Worm (Caenorhabditis elegans): ENCODE results near the gene F46C8.1.

The F46C8.1 gene

DNA sequence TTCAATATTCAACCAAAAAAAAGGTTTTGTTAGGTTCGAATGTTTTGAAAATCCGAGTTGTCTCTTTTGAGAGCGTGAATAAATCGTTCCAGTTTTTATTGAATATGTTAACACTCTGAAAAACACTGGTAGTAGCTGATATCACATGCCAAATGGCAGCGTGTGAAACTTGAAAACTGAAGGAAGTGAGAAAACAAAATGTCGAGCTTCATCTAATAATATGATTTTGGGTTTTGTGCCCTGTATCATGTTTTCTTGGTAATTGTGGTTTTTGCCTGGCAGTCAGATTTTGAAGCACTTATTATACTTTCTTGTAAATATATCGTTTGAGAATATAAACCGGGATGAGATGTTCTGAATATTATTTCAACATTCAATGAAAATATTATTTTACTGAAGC is 45.5 kb upstream of the F46C8.1 start, which contains the start of gene F48E3.6:
TSS of gene F48E3.6 (minus strand) at position 101 of the 400 bp plus-strand sequence.
- TF ChIP-seq nhr-76 (tag; optimal IDR thresholded peaks at IDR 0.05) (no peak), nhr-11 (tag; optimal IDR thresholded peaks at IDR 0.05) (no peak), nhr-67 (tag; optimal IDR thresholded peaks at IDR 0.05) (no peak), jun-1 (tag; optimal IDR thresholded peaks at IDR 0.05) (no peak), nhr-12 (tag; optimal IDR thresholded peaks at IDR 0.05) (no peak), snpc-4 (tag; optimal IDR thresholded peaks at IDR 0.05) (no peak), nhr-43 (tag; optimal IDR thresholded peaks at IDR 0.05; ENCODE audit: poor library complexity, severe bottlenecking) (no peak), ceh-9 (tag; optimal IDR thresholded peaks at IDR 0.05) (no peak), nhr-77 (tag; optimal IDR thresholded peaks at IDR 0.05) (no peak), fos-1 (tag; optimal IDR thresholded peaks at IDR 0.05) (no peak), mml-1 (tag; optimal IDR thresholded peaks at IDR 0.05) (no peak), pqm-1 (tag; optimal IDR thresholded peaks at IDR 0.05) (no peak), nhr-237 (tag; optimal IDR thresholded peaks at IDR 0.05) (no peak)

DNA sequence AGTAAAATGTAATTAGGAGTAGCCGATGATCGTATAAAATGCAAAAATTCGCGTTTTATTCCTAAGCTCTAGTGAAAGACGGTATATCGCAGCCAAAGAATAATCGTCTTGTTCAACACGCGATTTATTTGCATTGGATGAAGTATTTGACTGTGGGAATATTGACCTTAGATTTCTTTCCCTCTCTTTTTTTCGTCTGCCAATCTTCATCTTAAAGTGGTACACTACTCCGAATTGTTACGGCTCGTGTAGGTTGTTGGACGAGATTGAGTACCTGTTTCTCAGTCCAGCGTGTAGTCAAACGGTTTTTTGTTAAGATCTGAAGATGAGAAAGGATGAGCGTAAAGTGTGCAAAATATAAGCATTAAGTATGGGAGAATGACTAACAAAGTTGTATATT is 41.7 kb upstream of the F46C8.1 start, which contains the start of gene lgc-11:
TSS of gene lgc-11 (minus strand) at position 101 of the 400 bp plus-strand sequence.
- TF ChIP-seq nhr-23 (tag; optimal IDR thresholded peaks at IDR 0.05) (no peak), nfya-1 (tag; optimal IDR thresholded peaks at IDR 0.05; ENCODE audit: insufficient read depth) (no peak), ztf-11 (tag; optimal IDR thresholded peaks at IDR 0.05) (no peak), ama-1 (optimal IDR thresholded peaks at IDR 0.05) (no peak), egl-5 (tag; optimal IDR thresholded peaks at IDR 0.05) (no peak), jun-1 (tag; optimal IDR thresholded peaks at IDR 0.05) (no peak), ceh-82 (tag; optimal IDR thresholded peaks at IDR 0.05) (no peak), elt-2 (tag; optimal IDR thresholded peaks at IDR 0.05) (no peak), lsy-12 (tag; optimal IDR thresholded peaks at IDR 0.05) (no peak), nhr-28 (tag; optimal IDR thresholded peaks at IDR 0.05) (no peak), nhr-43 (tag; optimal IDR thresholded peaks at IDR 0.05; ENCODE audit: poor library complexity, severe bottlenecking) (no peak), fkh-10 (GFP tag; optimal IDR thresholded peaks at IDR 0.05) (no peak), elt-1 (tag; optimal IDR thresholded peaks at IDR 0.05) (no peak), nhr-11 (tag; optimal IDR thresholded peaks at IDR 0.05) (no peak), eor-1 (tag; optimal IDR thresholded peaks at IDR 0.05) (no peak)

ce11 chrX:7507141-7507540 is 41.1 kb upstream of the F46C8.1 start:
- no peak for TF ChIP-seq ceh-28 (tag; optimal IDR thresholded peaks at IDR 0.05)

- TF ChIP-seq skn-1 (tag; optimal IDR thresholded peaks at IDR 0.05), result no peak
- no peak for TF ChIP-seq ceh-9 (tag; optimal IDR thresholded peaks at IDR 0.05)
- TF ChIP-seq lsy-12 (tag; optimal IDR thresholded peaks at IDR 0.05), result no peak
- no peak for TF ChIP-seq ceh-16 (tag; optimal IDR thresholded peaks at IDR 0.05)
- TF ChIP-seq nhr-28 (tag; optimal IDR thresholded peaks at IDR 0.05), result no peak
- no peak for TF ChIP-seq elt-2 (tag; optimal IDR thresholded peaks at IDR 0.05)
- no peak for TF ChIP-seq nhr-12 (tag; optimal IDR thresholded peaks at IDR 0.05)
- no peak for TF ChIP-seq egl-5 (tag; optimal IDR thresholded peaks at IDR 0.05)
- no peak for TF ChIP-seq ama-1 (optimal IDR thresholded peaks at IDR 0.05)
- no peak for TF ChIP-seq jun-1 (tag; optimal IDR thresholded peaks at IDR 0.05)
- TF ChIP-seq tbx-2 (tag; optimal IDR thresholded peaks at IDR 0.05), result no peak
- no peak for TF ChIP-seq unc-62 (GFP tag; optimal IDR thresholded peaks at IDR 0.05)
- TF ChIP-seq ceh-82 (tag; optimal IDR thresholded peaks at IDR 0.05), result no peak
- no peak for TF ChIP-seq aly-2 (tag; optimal IDR thresholded peaks at IDR 0.05)
- TF ChIP-seq elt-3 (tag; optimal IDR thresholded peaks at IDR 0.05), result no peak
- TF ChIP-seq ztf-4 (tag; optimal IDR thresholded peaks at IDR 0.05), result no peak
These were observed 35.5 kb upstream of the F46C8.1 start for ce11 chrX:7512714-7513113.

DNA sequence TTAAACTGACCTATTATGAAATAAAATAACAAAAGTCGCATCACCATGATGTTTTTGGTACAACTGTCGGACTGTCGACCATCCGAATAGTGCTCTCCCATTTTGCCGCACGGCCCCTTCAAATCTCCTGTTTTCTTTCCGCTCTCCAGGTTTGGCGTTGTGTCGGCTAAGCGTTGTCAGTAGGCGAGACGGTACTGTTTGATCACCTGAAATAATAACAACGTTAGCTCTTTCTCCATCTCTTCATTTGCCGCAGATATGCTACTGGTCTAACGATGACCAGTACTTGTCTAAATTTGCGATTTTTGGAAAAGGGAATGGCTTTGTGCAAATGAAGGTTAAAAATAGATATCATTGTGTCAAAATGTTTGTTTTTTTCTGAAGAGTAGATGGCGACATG is 28.7 kb upstream of the F46C8.1 start, which contains the start of gene chts-1:
TSS of gene chts-1 (minus strand) at position 101 of the 400 bp plus-strand sequence.
- TF ChIP-seq snpc-4 (tag; optimal IDR thresholded peaks at IDR 0.05) (no peak), nhr-77 (tag; optimal IDR thresholded peaks at IDR 0.05) (no peak), ama-1 (optimal IDR thresholded peaks at IDR 0.05) (no peak), egl-5 (tag; optimal IDR thresholded peaks at IDR 0.05) (no peak), ztf-4 (tag; optimal IDR thresholded peaks at IDR 0.05) (no peak), nfya-1 (tag; optimal IDR thresholded peaks at IDR 0.05; ENCODE audit: insufficient read depth) (no peak), ztf-11 (tag; optimal IDR thresholded peaks at IDR 0.05) (no peak), nhr-12 (tag; optimal IDR thresholded peaks at IDR 0.05) (no peak), nhr-237 (tag; optimal IDR thresholded peaks at IDR 0.05) (no peak), nhr-23 (tag; optimal IDR thresholded peaks at IDR 0.05) (no peak), aly-2 (tag; optimal IDR thresholded peaks at IDR 0.05) (no peak)
